Fruit fly (Drosophila melanogaster) whole organism, embryonic: ENCODE data around the gene Acsx4.
A peak's percentile ranks its signal among the peaks of the same experiment; 100 is the strongest.

Source experiments
- B-H1 ChIP-seq: fragments of 200-800 bp; sonication (Bioruptor generic); IDR thresholded peaks from 3 replicates; pipeline ENCODE4 v1.3.6; 2022; ENCODE audit warnings: missing biosample characterization, missing genetic modification characterization
- B-H2 ChIP-seq: fragments of 200-800 bp; sonication (Bioruptor generic); optimal IDR thresholded peaks from 2 replicates; lab custom pipeline; 2018; ENCODE audit warnings: missing biosample characterization, mild to moderate bottlenecking, missing genetic modification characterization
- BtbVII ChIP-seq: fragments of 200-800 bp; sonication (Bioruptor generic); optimal IDR thresholded peaks from 3 replicates; lab custom pipeline; 2017; ENCODE audit warnings: missing biosample characterization, mild to moderate bottlenecking, missing genetic modification characterization
- CG11560 ChIP-seq: fragments of 200-800 bp; sonication (Bioruptor generic); IDR thresholded peaks from 3 replicates; pipeline ENCODE4 v1.3.6; 2022; ENCODE audit warnings: missing biosample characterization, missing genetic modification characterization
- CG11696 ChIP-seq: fragments of 200-800 bp; sonication (Bioruptor generic); IDR thresholded peaks from 2 replicates; pipeline ENCODE4 v1.3.6; 2022; ENCODE audit warnings: missing biosample characterization, missing genetic modification characterization
- CG12744 ChIP-seq: fragments of 200-800 bp; sonication (Bioruptor generic); optimal IDR thresholded peaks from 2 replicates; lab custom pipeline; 2016; ENCODE audit warnings: missing biosample characterization, missing genetic modification characterization
- CG13894 ChIP-seq: fragments of 200-800 bp; sonication (Bioruptor generic); optimal IDR thresholded peaks from 3 replicates; lab custom pipeline; 2018; ENCODE audit warnings: missing biosample characterization, mild to moderate bottlenecking, missing genetic modification characterization, moderate library complexity
- CG14050 ChIP-seq: fragments of 200-800 bp; sonication (Bioruptor generic); IDR thresholded peaks from 3 replicates; pipeline ENCODE4 v1.3.6; 2022; ENCODE audit warnings: missing biosample characterization, missing genetic modification characterization
- CG1529 ChIP-seq: fragments of 200-800 bp; sonication (Bioruptor generic); optimal IDR thresholded peaks from 3 replicates; lab custom pipeline; 2018; ENCODE audit warnings: missing biosample characterization, missing genetic modification characterization
- CG18599 ChIP-seq: fragments of 200-800 bp; sonication (Bioruptor generic); optimal IDR thresholded peaks from 3 replicates; lab custom pipeline; 2017; ENCODE audit warnings: missing biosample characterization, missing genetic modification characterization, mild to moderate bottlenecking, moderate library complexity, missing genetic modification reagents
- CG3163 ChIP-seq: fragments of 200-800 bp; sonication (Bioruptor generic); optimal IDR thresholded peaks from 3 replicates; lab custom pipeline; 2016; ENCODE audit warnings: missing biosample characterization, missing genetic modification characterization
- CG32532 ChIP-seq: fragments of 200-800 bp; sonication (Bioruptor generic); IDR thresholded peaks from 2 replicates; pipeline ENCODE4 v1.3.6; 2022; ENCODE audit warnings: missing biosample characterization, missing genetic modification characterization
- CG32767 ChIP-seq: fragments of 200-800 bp; sonication (Bioruptor generic); IDR thresholded peaks from 2 replicates; pipeline ENCODE4 v1.3.6; 2022; ENCODE audit warnings: missing biosample characterization, missing genetic modification characterization
- CG32772 ChIP-seq: fragments of 200-800 bp; sonication (Bioruptor generic); IDR thresholded peaks from 2 replicates; pipeline ENCODE4 v1.3.6; 2022; ENCODE audit warnings: missing biosample characterization, missing genetic modification characterization
- CG34376 ChIP-seq: fragments of 200-800 bp; sonication (Bioruptor generic); optimal IDR thresholded peaks from 2 replicates; lab custom pipeline; 2018; ENCODE audit warnings: missing biosample characterization, mild to moderate bottlenecking, missing genetic modification characterization
- CG34422 ChIP-seq: fragments of 200-800 bp; sonication (Bioruptor generic); IDR thresholded peaks from 3 replicates; pipeline ENCODE4 v1.3.6; 2022; ENCODE audit warnings: missing biosample characterization, missing genetic modification characterization
- CG42726 ChIP-seq: fragments of 200-800 bp; sonication (Bioruptor generic); IDR thresholded peaks from 2 replicates; pipeline ENCODE4 v1.3.6; 2022; ENCODE audit warnings: missing biosample characterization, missing genetic modification characterization; ENCODE audit not compliant: partially characterized antibody
- CG4617 ChIP-seq: fragments of 200-800 bp; sonication (Bioruptor generic); optimal IDR thresholded peaks from 3 replicates; lab custom pipeline; 2016; ENCODE audit warnings: missing biosample characterization, missing genetic modification characterization, borderline replicate concordance
- CG4820 ChIP-seq: fragments of 200-800 bp; sonication (Bioruptor generic); optimal IDR thresholded peaks from 3 replicates; lab custom pipeline; 2016; ENCODE audit warnings: missing biosample characterization, missing genetic modification characterization
- CG8281 ChIP-seq: fragments of 200-800 bp; sonication (Bioruptor generic); optimal IDR thresholded peaks from 2 replicates; lab custom pipeline; 2018; ENCODE audit warnings: missing biosample characterization, mild to moderate bottlenecking, missing genetic modification characterization, moderate library complexity
- CG9437 ChIP-seq: fragments of 200-800 bp; sonication (Bioruptor generic); optimal IDR thresholded peaks from 2 replicates; lab custom pipeline; 2018; ENCODE audit warnings: missing biosample characterization, mild to moderate bottlenecking, missing genetic modification characterization
- CG9876 ChIP-seq: fragments of 200-800 bp; sonication (Bioruptor generic); optimal IDR thresholded peaks from 2 replicates; lab custom pipeline; 2016; ENCODE audit warnings: missing biosample characterization, missing genetic modification characterization
- Doc3 ChIP-seq: fragments of 200-800 bp; sonication (Bioruptor generic); IDR thresholded peaks from 3 replicates; pipeline ENCODE4 v1.3.6; 2022; ENCODE audit warnings: missing biosample characterization, missing genetic modification characterization; ENCODE audit not compliant: partially characterized antibody
- Jarid2 ChIP-seq: fragments of 200-800 bp; sonication (Bioruptor generic); optimal IDR thresholded peaks from 3 replicates; lab custom pipeline; 2017; ENCODE audit warnings: mild to moderate bottlenecking, missing biosample characterization, missing genetic modification reagents, missing genetic modification characterization
- Mes4 ChIP-seq: fragments of 200-800 bp; sonication (Bioruptor generic); optimal IDR thresholded peaks from 2 replicates; lab custom pipeline; 2016; ENCODE audit warnings: missing biosample characterization, missing genetic modification characterization
- Myb ChIP-seq: fragments of 200-800 bp; sonication (Bioruptor generic); optimal IDR thresholded peaks from 2 replicates; lab custom pipeline; 2016; ENCODE audit warnings: missing biosample characterization, missing genetic modification characterization
- NFAT ChIP-seq: fragments of 200-800 bp; sonication (Bioruptor generic); IDR thresholded peaks from 2 replicates; pipeline ENCODE4 v1.3.6; 2022; ENCODE audit warnings: missing biosample characterization, missing genetic modification characterization
- Optix ChIP-seq: fragments of 200-800 bp; sonication (Bioruptor generic); IDR thresholded peaks from 3 replicates; pipeline ENCODE4 v1.3.6; 2022; ENCODE audit warnings: missing biosample characterization, missing genetic modification characterization
- Side ChIP-seq: fragments of 200-800 bp; sonication (Bioruptor generic); optimal IDR thresholded peaks from 2 replicates; lab custom pipeline; 2016; ENCODE audit warnings: missing biosample characterization, missing genetic modification characterization
- Sox100B ChIP-seq: fragments of 200-800 bp; sonication (Bioruptor generic); optimal IDR thresholded peaks from 3 replicates; lab custom pipeline; 2018; ENCODE audit warnings: missing biosample characterization, mild to moderate bottlenecking, missing genetic modification characterization
- Vsx1 ChIP-seq: fragments of 200-800 bp; sonication (Bioruptor generic); optimal IDR thresholded peaks from 2 replicates; lab custom pipeline; 2017; ENCODE audit warnings: missing biosample characterization, mild to moderate bottlenecking, missing genetic modification characterization, missing genetic modification reagents
- corto ChIP-seq: fragments of 200-800 bp; sonication (Bioruptor generic); optimal IDR thresholded peaks from 2 replicates; lab custom pipeline; 2016; ENCODE audit warnings: missing biosample characterization, mild to moderate bottlenecking, missing genetic modification characterization, moderate library complexity
- fd102C ChIP-seq: fragments of 200-800 bp; sonication (Bioruptor generic); optimal IDR thresholded peaks from 2 replicates; lab custom pipeline; 2018; ENCODE audit warnings: missing biosample characterization, mild to moderate bottlenecking, missing genetic modification characterization, moderate library complexity
- fd3F ChIP-seq: fragments of 200-800 bp; sonication (Bioruptor generic); optimal IDR thresholded peaks from 2 replicates; lab custom pipeline; 2018; ENCODE audit warnings: missing biosample characterization, mild to moderate bottlenecking, missing genetic modification characterization, moderate library complexity
- gfzf ChIP-seq: fragments of 200-800 bp; sonication (Bioruptor generic); optimal IDR thresholded peaks from 2 replicates; lab custom pipeline; 2016; ENCODE audit warnings: missing biosample characterization, mild to moderate bottlenecking, missing genetic modification characterization, moderate library complexity
- grn ChIP-seq: fragments of 200-800 bp; sonication (Bioruptor generic); optimal IDR thresholded peaks from 3 replicates; lab custom pipeline; 2017; ENCODE audit warnings: missing biosample characterization, missing genetic modification characterization
- gsb ChIP-seq: fragments of 200-800 bp; sonication (Bioruptor generic); IDR thresholded peaks from 2 replicates; pipeline ENCODE4 v1.3.6; 2022; ENCODE audit warnings: missing biosample characterization, missing genetic modification characterization
- hkb ChIP-seq, 2 experiments: fragments of 200-800 bp in 1 of 2; fragments of >200 bp in 1 of 2; sonication (Bioruptor generic) in 1 of 2; IDR thresholded peaks in 1 of 2; optimal IDR thresholded peaks in 1 of 2; 2 replicates each; pipeline versions ENCODE4 v1.3.6 to Lab custom; 2017 to 2022; ENCODE audit warnings: missing biosample characterization in 1 of 2, missing genetic modification characterization in 1 of 2
- ind ChIP-seq: fragments of 200-800 bp; sonication (Bioruptor generic); optimal IDR thresholded peaks from 3 replicates; lab custom pipeline; 2016; ENCODE audit warnings: missing biosample characterization, missing genetic modification characterization
- jigr1 ChIP-seq: fragments of 200-800 bp; sonication (Bioruptor generic); IDR thresholded peaks from 3 replicates; pipeline ENCODE4 v1.3.6; 2022; ENCODE audit warnings: missing biosample characterization, missing genetic modification characterization
- kah ChIP-seq: fragments of 200-800 bp; sonication (Bioruptor generic); optimal IDR thresholded peaks from 2 replicates; lab custom pipeline; 2018; ENCODE audit warnings: missing biosample characterization, mild to moderate bottlenecking, missing genetic modification characterization
- lab ChIP-seq: fragments of 200-800 bp; sonication (Bioruptor generic); optimal IDR thresholded peaks from 3 replicates; lab custom pipeline; 2017; ENCODE audit warnings: missing biosample characterization, missing genetic modification characterization, mild to moderate bottlenecking, moderate library complexity, missing genetic modification reagents
- mld ChIP-seq: fragments of 200-800 bp; sonication (Bioruptor generic); IDR thresholded peaks from 3 replicates; pipeline ENCODE4 v1.3.6; 2022; ENCODE audit warnings: missing biosample characterization, missing genetic modification characterization; ENCODE audit not compliant: partially characterized antibody
- ranshi ChIP-seq: fragments of 200-800 bp; sonication (Bioruptor generic); IDR thresholded peaks from 2 replicates; pipeline ENCODE4 v1.3.6; 2022; ENCODE audit warnings: missing biosample characterization, missing genetic modification characterization
- ro ChIP-seq: fragments of 200-800 bp; sonication (Bioruptor generic); IDR thresholded peaks from 2 replicates; pipeline ENCODE4 v1.3.6; 2022; ENCODE audit warnings: missing biosample characterization, missing genetic modification characterization
- tna ChIP-seq: fragments of 200-800 bp; sonication (Bioruptor generic); IDR thresholded peaks from 2 replicates; pipeline ENCODE4 v1.3.6; 2022; ENCODE audit warnings: missing biosample characterization, missing genetic modification characterization; ENCODE audit not compliant: partially characterized antibody
- wdn ChIP-seq: fragments of 200-800 bp; sonication (Bioruptor generic); IDR thresholded peaks from 2 replicates; pipeline ENCODE4 v1.3.6; 2022; ENCODE audit warnings: missing biosample characterization, missing genetic modification characterization
- zen ChIP-seq: fragments of 200-800 bp; sonication (Bioruptor generic); optimal IDR thresholded peaks from 3 replicates; lab custom pipeline; 2018; ENCODE audit warnings: missing biosample characterization, mild to moderate bottlenecking, missing genetic modification characterization, moderate library complexity
- zen2 ChIP-seq: fragments of 200-800 bp; sonication (Bioruptor generic); IDR thresholded peaks from 3 replicates; pipeline ENCODE4 v1.3.6; 2022; ENCODE audit warnings: missing biosample characterization, missing genetic modification characterization; ENCODE audit not compliant: partially characterized antibody
- zfh2 ChIP-seq: fragments of 200-800 bp; sonication (Bioruptor generic); optimal IDR thresholded peaks from 2 replicates; lab custom pipeline; 2016; ENCODE audit warnings: missing biosample characterization, missing genetic modification characterization

Acsx4 gene

DNA sequence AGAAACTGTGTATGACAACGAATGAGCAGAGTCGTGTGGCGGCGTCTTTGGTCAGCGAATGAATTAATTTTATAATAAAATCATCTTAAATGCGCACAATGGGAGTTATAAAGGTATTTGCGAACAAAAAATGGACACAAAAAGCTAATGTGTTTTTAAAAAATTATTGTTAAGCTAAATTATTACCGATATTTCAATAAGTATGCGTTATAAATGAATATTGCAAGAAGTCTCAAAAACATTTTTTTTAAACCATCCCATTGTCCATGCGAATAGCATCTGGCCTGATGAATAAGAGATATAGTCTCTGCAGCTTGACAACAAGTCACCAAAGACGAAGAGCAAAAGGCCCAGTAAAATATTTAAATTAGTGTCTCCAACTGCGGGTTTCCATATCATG, 47.7 kb downstream of the Acsx4 start (continued):
- TF ChIP-seq CG34422 (GFP tag; lab: Robert Waterston, UW) (peak; percentile 62; the same call in 1 of the 3 replicates), ranshi (GFP tag; lab: Robert Waterston, UW) (0 out of 2 replicates have a peak, but pooled peaks have one; percentile 40), CG18599 (GFP tag; lab: Kevin White, UChicago) (peak; percentile 64), zen2 (GFP tag; lab: Robert Waterston, UW) (no peak), kah (GFP tag; lab: Kevin White, UChicago) (peak; percentile 10), Jarid2 (GFP tag; lab: Kevin White, UChicago) (no peak), CG9876 (GFP tag; lab: Kevin White, UChicago) (no peak), zen (tag; lab: Kevin White, UChicago) (no peak), lab (GFP tag; lab: Kevin White, UChicago) (peak; percentile 76), Myb (peak; percentile 40), ind (GFP tag; lab: Kevin White, UChicago) (peak; percentile 50), Side (GFP tag; lab: Kevin White, UChicago) (peak; percentile 16), gsb (GFP tag; lab: Robert Waterston, UW) (0 out of 2 replicates have a peak, but pooled peaks have one; percentile 44), CG13894 (no peak), Sox100B (GFP tag; lab: Kevin White, UChicago) (peak; percentile 67), corto (GFP tag; lab: Kevin White, UChicago) (no peak), NFAT (GFP tag; lab: Robert Waterston, UW) (peak; percentile 64; the same call in 1 of the 2 replicates), zfh2 (GFP tag; lab: Kevin White, UChicago) (peak; percentile 29), wdn (GFP tag; lab: Robert Waterston, UW) (peak; percentile 57; the same call in 1 of the 2 replicates), CG1529 (GFP tag; lab: Kevin White, UChicago) (no peak), BtbVII (peak; percentile 37), CG32532 (GFP tag; lab: Robert Waterston, UW) (peak; percentile 75), fd102C (GFP tag; lab: Kevin White, UChicago) (no peak), CG11696 (GFP tag; lab: Robert Waterston, UW) (0 out of 2 replicates have a peak, but pooled peaks have one; percentile 37), ro (no peak), gfzf (GFP tag; lab: Kevin White, UChicago) (no peak), CG11560 (tag; lab: Robert Waterston, UW) (no peak), B-H2 (GFP tag; lab: Kevin White, UChicago) (no peak), B-H1 (GFP tag; lab: Robert Waterston, UW) (peak; percentile 53), CG8281 (tag; lab: Kevin White, UChicago) (peak; percentile 42), Vsx1 (GFP tag; lab: Kevin White, UChicago) (peak; percentile 69), hkb (optimal IDR thresholded peaks at IDR 0.05; lab: Kevin White, UChicago) (no peak), hkb (GFP tag; IDR thresholded peaks at IDR 0.05; lab: Robert Waterston, UW) (peak; percentile 53), CG9437 (GFP tag; lab: Kevin White, UChicago) (peak; percentile 52), CG32767 (GFP tag; lab: Robert Waterston, UW) (peak; percentile 44; the same call in 1 of the 2 replicates), CG12744 (GFP tag; lab: Kevin White, UChicago) (no peak), Optix (GFP tag; lab: Robert Waterston, UW) (no peak), tna (no peak), CG4617 (GFP tag; lab: Kevin White, UChicago) (no peak), mld (GFP tag; lab: Robert Waterston, UW) (no peak), Mes4 (no peak), grn (no peak), Doc3 (no peak), jigr1 (GFP tag; lab: Robert Waterston, UW) (no peak), fd3F (GFP tag; lab: Kevin White, UChicago) (peak; percentile 57), CG14050 (GFP tag; lab: Robert Waterston, UW) (peak; percentile 42; the same call in 2 of the 3 replicates), CG34376 (GFP tag; lab: Kevin White, UChicago) (no peak), CG42726 (GFP tag; lab: Robert Waterston, UW) (no peak), CG32772 (GFP tag; lab: Robert Waterston, UW) (0 out of 2 replicates have a peak, but pooled peaks have one; percentile 25), CG3163 (GFP tag; lab: Kevin White, UChicago) (peak; percentile 6), CG4820 (no peak)
